Fruit fly (Drosophila melanogaster): ENCODE measurements around the gene Raf.
A peak's percentile ranks its signal among the peaks of the same experiment; 100 is the strongest.

Gene Raf

DNA sequence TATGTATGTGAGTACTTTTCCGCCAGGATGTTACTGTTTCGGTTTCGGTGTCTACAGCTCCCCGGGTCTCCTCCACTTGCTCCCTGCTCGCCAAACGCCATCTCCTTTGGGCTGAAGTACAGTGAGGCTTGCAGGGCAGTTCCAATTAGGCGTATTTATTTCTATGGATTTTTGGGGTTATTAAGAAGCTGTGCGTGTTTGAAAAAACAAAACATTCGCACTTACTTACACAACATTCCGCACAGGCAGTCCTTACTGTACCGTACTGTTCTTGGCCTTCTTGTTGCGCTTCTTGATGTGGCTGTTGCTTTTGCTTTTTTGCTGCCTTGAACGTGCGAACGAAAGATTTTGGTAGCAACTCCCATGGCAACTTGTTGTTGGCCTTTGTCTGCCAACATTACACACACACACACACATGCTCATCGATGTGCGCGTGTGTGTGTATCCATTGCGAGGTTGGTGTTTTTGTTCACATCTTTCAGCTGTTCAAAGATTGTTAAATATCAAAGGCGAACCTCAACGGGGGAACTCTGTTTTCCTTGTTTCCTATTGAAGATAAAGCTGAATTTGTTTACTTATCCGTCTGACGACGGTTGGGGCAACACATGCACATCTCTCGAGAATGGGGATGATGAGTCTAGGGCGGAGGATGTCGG lies 26.8 kb downstream of the Raf start (continued):
- TF ChIP-seq slou (GFP tag; optimal IDR thresholded peaks at IDR 0.05) (no peak), Rfx (GFP tag; IDR thresholded peaks at IDR 0.05) (peak; percentile 56; the same call in 1 of the 2 replicates), CG10654 (GFP tag; optimal IDR thresholded peaks at IDR 0.05) (peak; percentile 8), Hsf (GFP tag; optimal IDR thresholded peaks at IDR 0.05) (peak; percentile 57), eve (GFP tag; optimal IDR thresholded peaks at IDR 0.05) (no peak), CG14441 (GFP tag; IDR thresholded peaks at IDR 0.05) (peak; percentile 68), z (GFP tag; IDR thresholded peaks at IDR 0.05) (no peak), slbo (GFP tag; IDR thresholded peaks at IDR 0.05) (peak; percentile 87), Pdp1 (GFP tag; optimal IDR thresholded peaks at IDR 0.05) (peak; percentile 46 to 55), ttk (GFP tag; IDR thresholded peaks at IDR 0.05) (no peak), CG6791 (GFP tag; IDR thresholded peaks at IDR 0.05; ENCODE audit: partially characterized antibody) (no peak), Doc2 (GFP tag; IDR thresholded peaks at IDR 0.05) (no peak), corto (GFP tag; optimal IDR thresholded peaks at IDR 0.05) (peak; percentile 87), ase (GFP tag; IDR thresholded peaks at IDR 0.05) (peak; percentile 34; the same call in 1 of the 3 replicates), Vsx1 (GFP tag; optimal IDR thresholded peaks at IDR 0.05) (no peak), lov (optimal IDR thresholded peaks at IDR 0.05) (no peak), lov (GFP tag; IDR thresholded peaks at IDR 0.05) (0 out of 3 replicates have a peak, but pooled peaks have one; percentile 56), CG17385 (GFP tag; optimal IDR thresholded peaks at IDR 0.05) (peak; percentile 36), bbx (GFP tag; IDR thresholded peaks at IDR 0.05; ENCODE audit: partially characterized antibody) (no peak), ato (GFP tag; IDR thresholded peaks at IDR 0.05; ENCODE audit: partially characterized antibody) (no peak), CG1603 (tag; optimal IDR thresholded peaks at IDR 0.05) (peak; percentile 68), B-H2 (GFP tag; optimal IDR thresholded peaks at IDR 0.05) (no peak), Dfd (GFP tag; optimal IDR thresholded peaks at IDR 0.05) (no peak), shn (GFP tag; optimal IDR thresholded peaks at IDR 0.05) (peak; percentile 47), Dad (GFP tag; optimal IDR thresholded peaks at IDR 0.05) (peak; percentile 15), CG6854 (GFP tag; optimal IDR thresholded peaks at IDR 0.05) (no peak), Lim3 (GFP tag; IDR thresholded peaks at IDR 0.05) (no peak), CG6689 (GFP tag; IDR thresholded peaks at IDR 0.05) (peak; percentile 51), twi (tag; optimal IDR thresholded peaks at IDR 0.05) (peak; percentile 21), CG17802 (tag; optimal IDR thresholded peaks at IDR 0.05) (no peak), seq (GFP tag; IDR thresholded peaks at IDR 0.05) (peak; percentile 62), cas (GFP tag; IDR thresholded peaks at IDR 0.05) (no peak), tap (tag; optimal IDR thresholded peaks at IDR 0.05) (no peak), CG10267 (tag; optimal IDR thresholded peaks at IDR 0.05) (no peak), br (optimal IDR thresholded peaks at IDR 0.05) (no peak), fu2 (GFP tag; optimal IDR thresholded peaks at IDR 0.05) (peak; percentile 9), fru (optimal IDR thresholded peaks at IDR 0.05) (no peak), CG10321 (GFP tag; IDR thresholded peaks at IDR 0.05) (no peak), Myb (GFP tag; optimal IDR thresholded peaks at IDR 0.05) (peak; percentile 19), Ada2b (GFP tag; IDR thresholded peaks at IDR 0.05) (peak; percentile 46; the same call in 1 of the 2 replicates), CG3281 (GFP tag; optimal IDR thresholded peaks at IDR 0.05) (no peak), CG14965 (GFP tag; optimal IDR thresholded peaks at IDR 0.05; ENCODE audit: borderline replicate concordance) (no peak), Ets97D (GFP tag; optimal IDR thresholded peaks at IDR 0.05) (no peak), CG16815 (GFP tag; optimal IDR thresholded peaks at IDR 0.05) (peak; percentile 58), Jarid2 (GFP tag; optimal IDR thresholded peaks at IDR 0.05) (no peak), Hr39 (optimal IDR thresholded peaks at IDR 0.05) (no peak), CG11560 (tag; IDR thresholded peaks at IDR 0.05) (no peak), az2 (GFP tag; optimal IDR thresholded peaks at IDR 0.05) (peak; percentile 56), bigmax (GFP tag; optimal IDR thresholded peaks at IDR 0.05) (no peak), CG7987 (GFP tag; optimal IDR thresholded peaks at IDR 0.05) (no peak), CG3838 (GFP tag; optimal IDR thresholded peaks at IDR 0.05) (no peak), Ravus (GFP tag; IDR thresholded peaks at IDR 0.05) (no peak)
